Worm (Caenorhabditis elegans) whole organism, early embryonic: ENCODE measurements around the gene F59F5.7.

Experiments used
- B0310.2 ChIP-seq: sonication (generic microtip); optimal IDR thresholded peaks from 2 replicates; lab custom pipeline; 2016; ENCODE audit warnings: mild to moderate bottlenecking, missing genetic modification characterization, missing compliant biosample characterization
- F13C5.2 ChIP-seq: sonication (generic microtip); optimal IDR thresholded peaks from 2 replicates; lab custom pipeline; 2017; ENCODE audit warnings: mild to moderate bottlenecking, missing genetic modification characterization, inconsistent platforms, missing compliant biosample characterization
- aly-1 ChIP-seq: sonication (generic microtip); optimal IDR thresholded peaks from 2 replicates; lab custom pipeline; 2016; ENCODE audit warnings: missing genetic modification characterization, missing compliant biosample characterization
- ama-1 ChIP-seq: fragments of 150-350 bp; optimal IDR thresholded peaks from 2 replicates; lab custom pipeline; 2014
- ceh-13 ChIP-seq: fragments of 200-800 bp; sonication (Bioruptor generic); optimal IDR thresholded peaks from 2 replicates; lab custom pipeline; 2018; ENCODE audit warnings: mild to moderate bottlenecking, missing genetic modification characterization, missing compliant biosample characterization
- ceh-36 ChIP-seq: sonication (generic microtip); optimal IDR thresholded peaks from 2 replicates; lab custom pipeline; 2016; ENCODE audit warnings: missing genetic modification characterization, inconsistent platforms, missing compliant biosample characterization
- ets-7 ChIP-seq: sonication (generic microtip); optimal IDR thresholded peaks from 2 replicates; lab custom pipeline; 2016; ENCODE audit warnings: missing genotype, missing genetic modification characterization, missing compliant biosample characterization
- flt-1 ChIP-seq: fragments of 200-800 bp; sonication (Bioruptor generic); IDR thresholded peaks from 2 replicates; pipeline ENCODE4 v1.3.6; 2022; ENCODE audit warnings: missing genetic modification characterization, missing compliant biosample characterization
- hmbx-1 ChIP-seq: sonication (generic microtip); optimal IDR thresholded peaks from 2 replicates; lab custom pipeline; 2016; ENCODE audit warnings: mild to moderate bottlenecking, missing genetic modification characterization, missing compliant biosample characterization
- hmg-4 ChIP-seq: fragments of 200-800 bp; sonication (Bioruptor generic); optimal IDR thresholded peaks from 2 replicates; lab custom pipeline; 2018; ENCODE audit warnings: mild to moderate bottlenecking, missing genetic modification characterization, missing compliant biosample characterization
- hnd-1 ChIP-seq: sonication (generic microtip); optimal IDR thresholded peaks from 2 replicates; lab custom pipeline; 2016; ENCODE audit warnings: missing genetic modification characterization, missing compliant biosample characterization
- pes-1 ChIP-seq: fragments of 200-800 bp; sonication (Bioruptor generic); IDR thresholded peaks from 2 replicates; pipeline ENCODE4 v1.3.6; 2022; ENCODE audit warnings: missing genetic modification reagents, missing genetic modification characterization, missing compliant biosample characterization
- scrt-1 ChIP-seq: fragments of 200-800 bp; sonication (Bioruptor generic); IDR thresholded peaks from 2 replicates; pipeline ENCODE4 v1.3.6; 2022; ENCODE audit warnings: missing genetic modification characterization, missing compliant biosample characterization
- sea-1 ChIP-seq: fragments of 200-800 bp; sonication (Bioruptor generic); conservative IDR thresholded peaks from 2 replicates; pipeline ENCODE4 v1.3.6; 2022; ENCODE audit warnings: missing genetic modification characterization, missing compliant biosample characterization
- tbx-11 ChIP-seq: fragments of 200-800 bp; sonication (Bioruptor generic); IDR thresholded peaks from 2 replicates; pipeline ENCODE4 v1.3.6; 2022; ENCODE audit warnings: missing genetic modification characterization, missing compliant biosample characterization
- tbx-37 ChIP-seq: fragments of 200-800 bp; sonication (Bioruptor generic); conservative IDR thresholded peaks from 2 replicates; pipeline ENCODE4 v1.3.6; 2022; ENCODE audit warnings: missing genetic modification reagents, missing genetic modification characterization, missing compliant biosample characterization
- tra-4 ChIP-seq: sonication (generic microtip); optimal IDR thresholded peaks from 2 replicates; lab custom pipeline; 2017; ENCODE audit warnings: missing genetic modification characterization, missing compliant biosample characterization

F59F5.7 gene

DNA sequence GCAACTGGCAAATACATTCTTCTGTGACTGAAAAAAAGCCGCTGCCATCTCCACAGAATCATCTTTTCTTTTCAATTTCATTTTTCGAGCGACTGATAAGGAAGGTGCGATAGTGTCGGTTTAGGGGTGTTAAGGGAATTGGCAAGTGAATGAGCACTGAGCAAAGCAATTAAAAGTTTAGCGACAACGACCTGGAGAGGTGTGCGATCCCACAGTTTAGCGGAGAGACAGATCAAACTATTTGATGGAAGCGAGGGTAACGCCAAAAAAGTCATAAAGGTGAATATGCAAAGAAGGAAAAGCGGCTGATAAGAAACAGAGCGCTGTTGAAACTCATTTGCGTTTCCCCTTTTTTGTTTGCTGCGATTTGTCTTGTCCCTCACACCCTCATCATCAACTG, 30.3 kb upstream of the F59F5.7 start, which contains the start of the genes F14F3.5 and slcf-1:
F14F3.5 (minus strand) TSS at position 234 of the 400 bp plus-strand sequence.
slcf-1 (plus strand) TSS at position 302 of the 400 bp plus-strand sequence.
- TF ChIP-seq B0310.2 (tag; lab: Kevin White, UChicago) (no peak), F13C5.2 (no peak), ama-1 (lab: Kevin White, UChicago) (no peak), hnd-1 (no peak), tbx-37 (GFP tag; lab: Robert Waterston, UW) (no peak), ets-7 (tag; lab: Kevin White, UChicago) (no peak), flt-1 (GFP tag; lab: Robert Waterston, UW) (no peak), ceh-13 (no peak)

DNA sequence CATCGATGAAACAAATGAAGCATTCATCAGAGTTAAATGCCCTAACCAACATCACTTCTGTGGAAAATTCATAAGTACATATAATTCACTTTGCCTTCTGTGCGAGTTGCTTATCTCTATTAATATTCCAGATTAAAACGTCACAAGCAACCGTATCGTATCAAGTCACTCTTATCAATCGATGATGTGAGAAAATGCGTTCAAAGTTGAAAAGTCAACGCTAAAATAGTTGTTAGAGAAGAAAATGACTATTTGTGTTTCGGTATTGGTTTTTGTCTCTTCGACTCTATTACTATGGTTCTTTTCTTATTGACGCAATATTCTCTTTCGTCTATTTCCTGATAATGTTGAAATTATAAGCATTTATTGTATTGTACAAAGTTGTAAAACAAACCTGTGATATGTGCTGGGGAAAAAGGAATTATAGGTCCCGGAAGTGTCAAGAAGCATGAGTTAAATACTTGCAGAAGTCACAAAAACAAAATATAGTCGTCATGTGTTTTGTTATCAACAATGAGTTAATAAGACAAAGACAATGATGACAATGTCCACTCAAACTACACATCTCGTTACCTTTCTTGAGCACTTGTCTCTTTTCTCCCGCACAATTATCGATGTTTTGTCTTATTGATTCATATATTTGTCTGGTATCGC, 27.0 kb upstream of the F59F5.7 start:
- no peak for TF ChIP-seq B0310.2 (tag; lab: Kevin White, UChicago)
- TF ChIP-seq ceh-13 = no peak
- TF ChIP-seq scrt-1 (GFP tag; lab: Robert Waterston, UW) = no peak
- TF ChIP-seq tbx-37 (GFP tag; lab: Robert Waterston, UW) = no peak
- no peak for TF ChIP-seq hmg-4

DNA sequence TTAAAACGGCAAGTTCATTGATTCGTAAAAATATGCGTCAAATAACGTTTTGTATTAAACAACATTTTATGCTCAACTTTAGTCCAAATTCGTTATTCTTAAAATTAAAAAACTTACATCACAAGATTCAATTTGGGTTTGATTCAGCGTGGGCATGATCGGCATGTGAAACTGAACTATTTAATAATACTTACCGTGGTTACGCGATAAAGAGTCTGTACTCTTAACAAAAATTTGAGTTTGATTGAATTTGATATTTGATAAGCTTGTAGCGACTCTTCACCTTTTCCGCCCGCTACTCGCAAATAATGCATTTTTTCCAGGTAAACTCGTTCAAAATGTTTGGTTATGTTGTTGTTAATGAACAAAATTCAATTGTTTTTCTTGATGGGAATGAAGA, 25.9 kb upstream of the F59F5.7 start, which contains the start of gene glo-3:
glo-3 (plus strand) TSS at position 253 of the 400 bp plus-strand sequence.
- TF ChIP-seq sea-1 (GFP tag; lab: Robert Waterston, UW) (no peak), B0310.2 (tag; lab: Kevin White, UChicago) (no peak), F13C5.2 (no peak), ceh-13 (no peak), hmg-4 (no peak), flt-1 (GFP tag; lab: Robert Waterston, UW) (no peak), hnd-1 (no peak), tbx-11 (GFP tag; lab: Robert Waterston, UW) (no peak), hmbx-1 (tag; lab: Kevin White, UChicago) (no peak), scrt-1 (GFP tag; lab: Robert Waterston, UW) (no peak), tbx-37 (GFP tag; lab: Robert Waterston, UW) (no peak), ets-7 (tag; lab: Kevin White, UChicago) (no peak), aly-1 (tag; lab: Kevin White, UChicago) (no peak)

DNA sequence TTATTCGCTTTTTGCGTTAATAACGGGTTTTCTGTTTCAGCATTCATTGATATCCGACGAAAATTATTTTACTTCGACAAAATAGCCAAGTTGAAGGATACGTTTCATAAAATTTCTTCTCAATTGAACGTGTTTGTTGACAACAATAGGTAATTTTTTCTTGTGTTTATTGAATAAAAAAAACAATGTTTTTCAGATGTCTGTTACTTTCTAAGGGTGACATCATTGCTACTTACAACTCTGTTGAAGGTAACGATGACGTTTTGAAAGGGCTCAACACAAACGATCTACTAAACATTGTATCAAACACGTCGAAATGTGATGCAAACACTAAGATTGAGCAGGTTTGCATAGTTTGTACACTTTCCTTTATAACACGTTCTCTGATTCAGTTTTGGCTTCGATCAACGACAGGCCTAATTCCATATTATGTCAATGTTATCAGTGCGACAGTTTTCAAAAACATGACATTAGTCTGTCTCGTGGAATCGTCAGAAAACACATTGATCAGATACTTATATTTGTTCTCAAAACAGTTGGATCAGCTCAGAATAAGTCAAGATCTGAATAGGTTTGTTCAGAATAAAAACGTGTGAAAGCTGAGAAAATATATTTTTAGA, 24.6 kb upstream of the F59F5.7 start:
- TF ChIP-seq hmbx-1 (tag; lab: Kevin White, UChicago) (no peak), ets-7 (tag; lab: Kevin White, UChicago) (no peak), scrt-1 (GFP tag; lab: Robert Waterston, UW) (no peak), aly-1 (tag; lab: Kevin White, UChicago) (no peak), flt-1 (GFP tag; lab: Robert Waterston, UW) (no peak), ama-1 (lab: Kevin White, UChicago) (no peak), B0310.2 (tag; lab: Kevin White, UChicago) (no peak)

- no peak for TF ChIP-seq hmg-4
- no peak for TF ChIP-seq tra-4 (tag; lab: Kevin White, UChicago)
- no peak for TF ChIP-seq ceh-13
- TF ChIP-seq ceh-36 (tag; lab: Kevin White, UChicago) = no peak
- TF ChIP-seq sea-1 (GFP tag; lab: Robert Waterston, UW) = no peak
- TF ChIP-seq ama-1 (lab: Kevin White, UChicago) = no peak
- no peak for TF ChIP-seq F13C5.2
- TF ChIP-seq aly-1 (tag; lab: Kevin White, UChicago) = no peak
- TF ChIP-seq tbx-11 (GFP tag; lab: Robert Waterston, UW) = no peak
- no peak for TF ChIP-seq B0310.2 (tag; lab: Kevin White, UChicago)
- no peak for TF ChIP-seq ets-7 (tag; lab: Kevin White, UChicago)
- TF ChIP-seq pes-1 = no peak
- TF ChIP-seq tbx-37 (GFP tag; lab: Robert Waterston, UW) = no peak
- no peak for TF ChIP-seq flt-1 (GFP tag; lab: Robert Waterston, UW)
- TF ChIP-seq hmbx-1 (tag; lab: Kevin White, UChicago) = no peak
- no peak for TF ChIP-seq scrt-1 (GFP tag; lab: Robert Waterston, UW)
- no peak for TF ChIP-seq hnd-1
Observed at ce11 chrX:10541789-10542188, 17.5 kb upstream of the F59F5.7 start.

ce11 chrX:10542313-10543048, 16.8 kb upstream of the F59F5.7 start, which contains the start of the genes F59F5.3 and F59F5.4:
Gene F59F5.3, minus strand, starts transcription at chrX:10542413.
Gene F59F5.4, plus strand, starts transcription at chrX:10542998.
- TF ChIP-seq pes-1 = no peak
- no peak for TF ChIP-seq hmg-4
- TF ChIP-seq scrt-1 (GFP tag; lab: Robert Waterston, UW) = no peak

- TF ChIP-seq ama-1 (lab: Kevin White, UChicago) = no peak
- no peak for TF ChIP-seq hmbx-1 (tag; lab: Kevin White, UChicago)
- TF ChIP-seq tbx-37 (GFP tag; lab: Robert Waterston, UW) = no peak
- no peak for TF ChIP-seq hnd-1
- no peak for TF ChIP-seq scrt-1 (GFP tag; lab: Robert Waterston, UW)
- no peak for TF ChIP-seq tra-4 (tag; lab: Kevin White, UChicago)
- TF ChIP-seq ceh-13 = no peak
- TF ChIP-seq flt-1 (GFP tag; lab: Robert Waterston, UW) = no peak
- TF ChIP-seq pes-1 = no peak
- no peak for TF ChIP-seq ets-7 (tag; lab: Kevin White, UChicago)
- TF ChIP-seq tbx-11 (GFP tag; lab: Robert Waterston, UW) = no peak
- TF ChIP-seq sea-1 (GFP tag; lab: Robert Waterston, UW) = no peak
- no peak for TF ChIP-seq F13C5.2
- TF ChIP-seq aly-1 (tag; lab: Kevin White, UChicago) = no peak
Observed at ce11 chrX:10545716-10546115, 13.6 kb upstream of the F59F5.7 start, which contains the start of gene F59F5.5. Gene F59F5.5, plus strand, starts transcription at chrX:10546016.
